Fruit fly (Drosophila melanogaster): ENCODE data around the gene CG18170.
A peak's percentile ranks its signal among the peaks of the same experiment; 100 is the strongest.

The CG18170 gene

dm6 chr3L:1578391-1578948 is 24.3 kb upstream of the CG18170 start:
- TF ChIP-seq CG8159 (tag; optimal IDR thresholded peaks at IDR 0.05) (peak; percentile 15), Ets98B (GFP tag; IDR thresholded peaks at IDR 0.05) (0 out of 2 replicates have a peak, but pooled peaks have one; percentile 11), CG12605 (GFP tag; IDR thresholded peaks at IDR 0.05) (no peak), CG9948 (tag; optimal IDR thresholded peaks at IDR 0.05) (no peak), CG34367 (tag; optimal IDR thresholded peaks at IDR 0.05) (no peak), fd96Ca (GFP tag; IDR thresholded peaks at IDR 0.05) (no peak; the same call in 2 of the 3 replicates), CG32121 (GFP tag; IDR thresholded peaks at IDR 0.05) (no peak), EcR (GFP tag; optimal IDR thresholded peaks at IDR 0.05) (no peak), CG8301 (tag; optimal IDR thresholded peaks at IDR 0.05) (peak; percentile 16), CG4496 (GFP tag; IDR thresholded peaks at IDR 0.05) (peak; percentile 30; the same call in 1 of the 3 replicates)

- TF ChIP-seq D1 (tag; optimal IDR thresholded peaks at IDR 0.05) = no peak
- peak; percentile 51 for TF ChIP-seq CG14655 (GFP tag; optimal IDR thresholded peaks at IDR 0.05)
- no peak for TF ChIP-seq gl (tag; optimal IDR thresholded peaks at IDR 0.05)
- peak; percentile 38 for TF ChIP-seq CG32121 (GFP tag; IDR thresholded peaks at IDR 0.05)
- TF ChIP-seq rn (GFP tag; IDR thresholded peaks at IDR 0.05) = no peak
- peak; percentile 33 for TF ChIP-seq CG9948 (tag; optimal IDR thresholded peaks at IDR 0.05)
- TF ChIP-seq Snoo (tag; optimal IDR thresholded peaks at IDR 0.05) = no peak
- peak; percentile 7 for TF ChIP-seq CG34367 (tag; optimal IDR thresholded peaks at IDR 0.05)
- TF ChIP-seq CG12605 (GFP tag; IDR thresholded peaks at IDR 0.05) = no peak
- peak; percentile 38 for TF ChIP-seq CG15710 (tag; optimal IDR thresholded peaks at IDR 0.05)
- peak; percentile 36 for TF ChIP-seq CG8301 (tag; optimal IDR thresholded peaks at IDR 0.05)
- peak; percentile 41 for TF ChIP-seq Ets98B (GFP tag; IDR thresholded peaks at IDR 0.05)
- TF ChIP-seq fd96Ca (GFP tag; IDR thresholded peaks at IDR 0.05) = no peak
- peak; percentile 69 for TF ChIP-seq EcR (GFP tag; optimal IDR thresholded peaks at IDR 0.05)
- TF ChIP-seq CG8159 (tag; optimal IDR thresholded peaks at IDR 0.05) = peak; percentile 36
- no peak for TF ChIP-seq CG10348 (GFP tag; IDR thresholded peaks at IDR 0.05)
- TF ChIP-seq CG4496 (GFP tag; IDR thresholded peaks at IDR 0.05) = no peak
- no peak for TF ChIP-seq CG13204 (GFP tag; optimal IDR thresholded peaks at IDR 0.05)
- TF ChIP-seq Pif1A (GFP tag; optimal IDR thresholded peaks at IDR 0.05) = no peak
- peak; percentile 36 for TF ChIP-seq CG17806 (tag; optimal IDR thresholded peaks at IDR 0.05)
- TF ChIP-seq Pif1B (GFP tag; optimal IDR thresholded peaks at IDR 0.05) = no peak
These were observed 23.4 kb upstream of the CG18170 start for dm6 chr3L:1579169-1579853.

- 0 out of 2 replicates have a peak, but pooled peaks have one; percentile 13 for TF ChIP-seq CG32121 (GFP tag; IDR thresholded peaks at IDR 0.05)
- no peak for TF ChIP-seq CG8301 (tag; optimal IDR thresholded peaks at IDR 0.05)
- TF ChIP-seq rn (GFP tag; IDR thresholded peaks at IDR 0.05) = no peak
- TF ChIP-seq EcR (GFP tag; optimal IDR thresholded peaks at IDR 0.05) = no peak
- TF ChIP-seq CG15710 (tag; optimal IDR thresholded peaks at IDR 0.05) = no peak
- no peak for TF ChIP-seq CG17806 (tag; optimal IDR thresholded peaks at IDR 0.05)
- TF ChIP-seq fd96Ca (GFP tag; IDR thresholded peaks at IDR 0.05) = no peak
- TF ChIP-seq gl (tag; optimal IDR thresholded peaks at IDR 0.05) = no peak
These were observed 22.6 kb upstream of the CG18170 start for dm6 chr3L:1580194-1580593.

DNA sequence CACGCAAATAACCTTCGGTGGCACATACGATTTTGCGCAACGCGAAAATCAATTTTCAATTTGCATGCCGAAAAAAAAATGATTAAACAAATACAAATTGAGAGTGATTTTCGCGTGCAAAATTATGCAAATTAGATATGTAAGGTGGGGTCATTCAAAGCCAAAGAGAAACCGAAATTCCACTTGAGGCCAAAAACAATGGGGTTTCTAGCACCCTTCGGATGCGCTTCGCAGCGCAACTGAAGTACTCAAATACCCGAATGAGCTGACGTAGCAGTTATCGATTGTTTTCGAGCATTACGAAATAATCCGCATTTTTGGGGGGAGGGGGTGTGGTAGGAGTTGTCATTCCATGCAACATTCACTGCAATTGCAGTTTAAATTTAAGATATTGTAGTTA is 21.9 kb upstream of the CG18170 start:
- TF ChIP-seq CG14655 (GFP tag; optimal IDR thresholded peaks at IDR 0.05) = no peak
- TF ChIP-seq CG8159 (tag; optimal IDR thresholded peaks at IDR 0.05) = no peak
- TF ChIP-seq CG4496 (GFP tag; IDR thresholded peaks at IDR 0.05) = no peak
- TF ChIP-seq CG8301 (tag; optimal IDR thresholded peaks at IDR 0.05) = no peak
- no peak for TF ChIP-seq CG15710 (tag; optimal IDR thresholded peaks at IDR 0.05)
- TF ChIP-seq Ets98B (GFP tag; IDR thresholded peaks at IDR 0.05) = no peak
- TF ChIP-seq EcR (GFP tag; optimal IDR thresholded peaks at IDR 0.05) = no peak
- no peak for TF ChIP-seq Pif1A (GFP tag; optimal IDR thresholded peaks at IDR 0.05)
- TF ChIP-seq Pif1B (GFP tag; optimal IDR thresholded peaks at IDR 0.05) = no peak
- TF ChIP-seq CG13204 (GFP tag; optimal IDR thresholded peaks at IDR 0.05) = no peak
- TF ChIP-seq CG9948 (tag; optimal IDR thresholded peaks at IDR 0.05) = no peak

- TF ChIP-seq gl (tag; optimal IDR thresholded peaks at IDR 0.05) (no peak), D1 (tag; optimal IDR thresholded peaks at IDR 0.05) (no peak), CG10348 (GFP tag; IDR thresholded peaks at IDR 0.05) (peak; percentile 39; the same call in 1 of the 2 replicates), CG8159 (tag; optimal IDR thresholded peaks at IDR 0.05) (no peak), CG15710 (tag; optimal IDR thresholded peaks at IDR 0.05) (no peak), CG8301 (tag; optimal IDR thresholded peaks at IDR 0.05) (peak; percentile 83), CG32121 (GFP tag; IDR thresholded peaks at IDR 0.05) (peak; percentile 71; the same call in 1 of the 2 replicates), CG13204 (GFP tag; optimal IDR thresholded peaks at IDR 0.05) (no peak), Pif1B (GFP tag; optimal IDR thresholded peaks at IDR 0.05) (peak; percentile 53), EcR (GFP tag; optimal IDR thresholded peaks at IDR 0.05) (no peak), CG12605 (GFP tag; IDR thresholded peaks at IDR 0.05) (peak; percentile 85), CG9948 (tag; optimal IDR thresholded peaks at IDR 0.05) (peak; percentile 28), CG17806 (tag; optimal IDR thresholded peaks at IDR 0.05) (no peak), CG34367 (tag; optimal IDR thresholded peaks at IDR 0.05) (no peak), fd96Ca (GFP tag; IDR thresholded peaks at IDR 0.05) (peak; percentile 90), Snoo (tag; optimal IDR thresholded peaks at IDR 0.05) (no peak), rn (GFP tag; IDR thresholded peaks at IDR 0.05) (peak; percentile 49; the same call in 1 of the 2 replicates), Ets98B (GFP tag; IDR thresholded peaks at IDR 0.05) (peak; percentile 92), CG4496 (GFP tag; IDR thresholded peaks at IDR 0.05) (peak; percentile 89), CG14655 (GFP tag; optimal IDR thresholded peaks at IDR 0.05) (peak; percentile 54), Pif1A (GFP tag; optimal IDR thresholded peaks at IDR 0.05) (peak; percentile 84)
These were observed 18.8 kb upstream of the CG18170 start for dm6 chr3L:1584003-1584402.
